Worm (Caenorhabditis elegans): ENCODE results near the gene msp-76.

msp-76 gene

DNA sequence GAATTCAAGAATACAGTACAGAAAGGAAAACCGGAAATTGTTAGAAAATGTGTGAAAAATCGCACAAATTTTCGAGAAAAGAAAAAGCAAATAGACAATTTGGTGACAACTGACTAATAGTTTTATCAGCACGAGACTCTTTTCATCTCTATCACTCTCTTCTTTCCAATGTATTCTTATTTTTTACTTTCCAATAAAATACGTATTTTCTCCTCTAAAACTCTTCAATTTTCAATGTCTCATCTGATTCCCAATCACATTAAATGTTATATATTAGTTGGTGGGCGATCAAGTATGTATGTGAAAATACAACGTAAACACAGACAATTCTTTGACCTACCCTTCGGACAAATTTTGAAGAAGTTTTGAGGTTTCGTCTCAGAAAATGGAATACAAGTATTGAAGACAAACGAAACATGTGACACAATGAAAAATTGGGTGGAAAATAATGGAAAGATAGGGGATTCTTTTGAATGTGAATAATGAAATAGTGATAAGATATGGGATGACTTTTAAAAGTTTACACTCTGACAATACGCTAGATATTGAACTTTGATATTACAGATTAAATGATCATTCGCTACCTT lies 48.5 kb downstream of the msp-76 start, which contains the start of gene cka-1 (continued):
- no peak for TF ChIP-seq fkh-4 (tag; optimal IDR thresholded peaks at IDR 0.05; ENCODE audit: borderline replicate concordance)

ce11 chrIV:9738194-9738593 lies 49.4 kb downstream of the msp-76 start, which contains the start of gene C28D4.10:
C28D4.10 (plus strand) TSS chrIV:9738494.
- TF ChIP-seq ces-1 (GFP tag; optimal IDR thresholded peaks at IDR 0.05) (no peak), fkh-4 (tag; optimal IDR thresholded peaks at IDR 0.05; ENCODE audit: borderline replicate concordance) (no peak), egl-27 (tag; optimal IDR thresholded peaks at IDR 0.05) (no peak)
